Fruit fly (Drosophila melanogaster) whole organism, prepupa: ENCODE results near the gene CG1750.

Experiments used
- Blimp-1 ChIP-seq: fragments of 200-800 bp; sonication (Bioruptor generic); optimal IDR thresholded peaks from 3 replicates; lab custom pipeline; 2017; ENCODE audit warnings: missing biosample characterization, missing genetic modification characterization, mild to moderate bottlenecking, moderate library complexity, missing genetic modification reagents
- CG10631 ChIP-seq: fragments of 200-800 bp; sonication (Bioruptor generic); optimal IDR thresholded peaks from 2 replicates; lab custom pipeline; 2016; ENCODE audit warnings: missing biosample characterization, missing genetic modification characterization
- CG11294 ChIP-seq: fragments of 200-800 bp; sonication (Bioruptor generic); IDR thresholded peaks from 2 replicates; pipeline ENCODE4 v1.3.6; 2022; ENCODE audit warnings: missing biosample characterization, missing genetic modification characterization
- CG11902 ChIP-seq: fragments of 200-800 bp; sonication (Bioruptor generic); optimal IDR thresholded peaks from 3 replicates; lab custom pipeline; 2016; ENCODE audit warnings: missing biosample characterization, missing genetic modification characterization
- CG15336 ChIP-seq: fragments of 200-800 bp; sonication (Bioruptor generic); IDR thresholded peaks from 2 replicates; pipeline ENCODE4 v1.3.6; 2022; ENCODE audit warnings: missing biosample characterization, missing genetic modification characterization
- CG1621 ChIP-seq: fragments of 200-800 bp; sonication (Bioruptor generic); optimal IDR thresholded peaks from 3 replicates; lab custom pipeline; 2018; ENCODE audit warnings: missing biosample characterization, mild to moderate bottlenecking, missing genetic modification characterization
- CG16779 ChIP-seq: fragments of 200-800 bp; sonication (Bioruptor generic); optimal IDR thresholded peaks from 3 replicates; lab custom pipeline; 2017; ENCODE audit warnings: missing biosample characterization, mild to moderate bottlenecking, missing genetic modification characterization
- CG3032 ChIP-seq: fragments of 200-800 bp; optimal IDR thresholded peaks from 2 replicates; lab custom pipeline; 2019; ENCODE audit warnings: missing biosample characterization, mild to moderate bottlenecking, missing genetic modification characterization, moderate library complexity
- CG32006 ChIP-seq: fragments of 200-800 bp; sonication (Bioruptor generic); optimal IDR thresholded peaks from 3 replicates; lab custom pipeline; 2017; ENCODE audit warnings: missing biosample characterization, mild to moderate bottlenecking, missing genetic modification characterization
- CG34406 ChIP-seq: fragments of 200-800 bp; sonication (Bioruptor generic); optimal IDR thresholded peaks from 3 replicates; lab custom pipeline; 2016; ENCODE audit warnings: missing biosample characterization, missing genetic modification characterization
- CG4318 ChIP-seq: fragments of 200-800 bp; sonication (Bioruptor generic); optimal IDR thresholded peaks from 3 replicates; lab custom pipeline; 2017; ENCODE audit warnings: missing biosample characterization, mild to moderate bottlenecking, missing genetic modification characterization
- CG6163 ChIP-seq: fragments of 200-800 bp; sonication (Bioruptor generic); IDR thresholded peaks from 3 replicates; pipeline ENCODE4 v1.3.6; 2022; ENCODE audit warnings: missing biosample characterization, missing genetic modification characterization
- CG6276 ChIP-seq: fragments of 200-800 bp; sonication (Bioruptor generic); optimal IDR thresholded peaks from 2 replicates; lab custom pipeline; 2017; ENCODE audit warnings: missing biosample characterization, mild to moderate bottlenecking, missing genetic modification characterization
- CG6792 ChIP-seq: fragments of 200-800 bp; sonication (Bioruptor generic); optimal IDR thresholded peaks from 3 replicates; lab custom pipeline; 2016; ENCODE audit warnings: missing biosample characterization, missing genetic modification characterization
- CG6854 ChIP-seq: fragments of 200-800 bp; sonication (Bioruptor generic); optimal IDR thresholded peaks from 2 replicates; lab custom pipeline; 2017; ENCODE audit warnings: missing biosample characterization, mild to moderate bottlenecking, missing genetic modification characterization
- CG8119 ChIP-seq: fragments of 200-800 bp; sonication (Bioruptor generic); IDR thresholded peaks from 3 replicates; pipeline ENCODE4 v1.3.6; 2022; ENCODE audit warnings: missing biosample characterization, missing genetic modification characterization
- CG8319 ChIP-seq: fragments of 200-800 bp; sonication (Bioruptor generic); optimal IDR thresholded peaks from 3 replicates; lab custom pipeline; 2016; ENCODE audit warnings: missing biosample characterization, missing genetic modification characterization
- CG8632 ChIP-seq: fragments of 200-800 bp; sonication (Bioruptor generic); optimal IDR thresholded peaks from 3 replicates; lab custom pipeline; 2016; ENCODE audit warnings: missing biosample characterization, missing genetic modification characterization
- CG9139 ChIP-seq: fragments of 200-800 bp; sonication (Bioruptor generic); optimal IDR thresholded peaks from 3 replicates; lab custom pipeline; 2017; ENCODE audit warnings: missing biosample characterization, mild to moderate bottlenecking, missing genetic modification characterization
- Eip78C ChIP-seq: fragments of 200-800 bp; sonication (Bioruptor generic); peaks from one replicate; lab custom pipeline; 2016; ENCODE audit warnings: missing biosample characterization, missing genetic modification characterization
- Eip93F ChIP-seq: fragments of 200-800 bp; sonication (Bioruptor generic); optimal IDR thresholded peaks from 2 replicates; lab custom pipeline; 2016; ENCODE audit warnings: missing biosample characterization, mild to moderate bottlenecking, missing genetic modification characterization
- Ets21C ChIP-seq: fragments of 200-800 bp; sonication (Bioruptor generic); optimal IDR thresholded peaks from 3 replicates; lab custom pipeline; 2016; ENCODE audit warnings: missing biosample characterization, missing genetic modification characterization
- Ets96B ChIP-seq: fragments of 200-800 bp; optimal IDR thresholded peaks from 2 replicates; lab custom pipeline; 2019; ENCODE audit warnings: missing biosample characterization, mild to moderate bottlenecking, missing genetic modification characterization, moderate library complexity
- Gug ChIP-seq: fragments of 200-800 bp; sonication (Bioruptor generic); IDR thresholded peaks from 2 replicates; pipeline ENCODE4 v1.3.6; 2022; ENCODE audit warnings: missing biosample characterization, missing genetic modification characterization
- Hr39 ChIP-seq: fragments of 200-800 bp; sonication (Bioruptor generic); optimal IDR thresholded peaks from 2 replicates; lab custom pipeline; 2016; ENCODE audit warnings: missing biosample characterization, missing genetic modification characterization
- Lpt ChIP-seq: fragments of 200-800 bp; sonication (Bioruptor generic); optimal IDR thresholded peaks from 3 replicates; lab custom pipeline; 2016; ENCODE audit warnings: missing biosample characterization, missing genetic modification characterization
- Met ChIP-seq: fragments of 200-800 bp; sonication (Bioruptor generic); optimal IDR thresholded peaks from 3 replicates; lab custom pipeline; 2016; ENCODE audit warnings: missing biosample characterization, missing genetic modification characterization
- OdsH ChIP-seq: fragments of 200-800 bp; sonication (Bioruptor generic); optimal IDR thresholded peaks from 3 replicates; lab custom pipeline; 2016; ENCODE audit warnings: missing biosample characterization, missing genetic modification characterization
- Smox ChIP-seq: fragments of 200-800 bp; sonication (Bioruptor generic); optimal IDR thresholded peaks from 3 replicates; lab custom pipeline; 2016; ENCODE audit warnings: missing biosample characterization, missing genetic modification characterization
- Sox102F ChIP-seq: fragments of 200-800 bp; sonication (Bioruptor generic); optimal IDR thresholded peaks from 2 replicates; lab custom pipeline; 2016; ENCODE audit warnings: missing biosample characterization, mild to moderate bottlenecking, missing genetic modification characterization
- Sox14 ChIP-seq: fragments of 200-800 bp; sonication (Bioruptor generic); optimal IDR thresholded peaks from 3 replicates; lab custom pipeline; 2016; ENCODE audit warnings: missing biosample characterization, missing genetic modification characterization
- Sox15 ChIP-seq: fragments of 200-800 bp; sonication (Bioruptor generic); optimal IDR thresholded peaks from 3 replicates; lab custom pipeline; 2016; ENCODE audit warnings: missing biosample characterization, missing genetic modification characterization
- achi ChIP-seq: fragments of 200-800 bp; sonication (Bioruptor generic); optimal IDR thresholded peaks from 3 replicates; lab custom pipeline; 2016; ENCODE audit warnings: missing biosample characterization, missing genetic modification characterization
- acj6 ChIP-seq: fragments of 200-800 bp; sonication (Bioruptor generic); optimal IDR thresholded peaks from 3 replicates; lab custom pipeline; 2016; ENCODE audit warnings: missing biosample characterization, missing genetic modification characterization
- cyc ChIP-seq: fragments of 200-800 bp; sonication (Bioruptor generic); optimal IDR thresholded peaks from 3 replicates; lab custom pipeline; 2016; ENCODE audit warnings: missing biosample characterization, missing genetic modification characterization
- dac ChIP-seq: fragments of 200-800 bp; sonication (Bioruptor generic); optimal IDR thresholded peaks from 2 replicates; lab custom pipeline; 2017; ENCODE audit warnings: missing biosample characterization, mild to moderate bottlenecking, missing genetic modification characterization
- dsx ChIP-seq: fragments of 200-800 bp; optimal IDR thresholded peaks from 3 replicates; lab custom pipeline; 2019; ENCODE audit warnings: missing biosample characterization, mild to moderate bottlenecking, missing genetic modification characterization, moderate library complexity; ENCODE audit not compliant: poor library complexity, severe bottlenecking
- eg ChIP-seq: fragments of 200-800 bp; sonication (Bioruptor generic); IDR thresholded peaks from 3 replicates; pipeline ENCODE4 v1.3.6; 2022; ENCODE audit warnings: missing biosample characterization, missing genetic modification characterization
- esn ChIP-seq: fragments of 200-800 bp; sonication (Bioruptor generic); optimal IDR thresholded peaks from 2 replicates; lab custom pipeline; 2016; ENCODE audit warnings: missing biosample characterization, mild to moderate bottlenecking, missing genetic modification characterization, moderate library complexity
- fd59A ChIP-seq: fragments of 200-800 bp; sonication (Bioruptor generic); optimal IDR thresholded peaks from 2 replicates; lab custom pipeline; 2017; ENCODE audit warnings: missing biosample characterization, mild to moderate bottlenecking, missing genetic modification characterization, missing genetic modification reagents
- fd85E ChIP-seq: fragments of 200-800 bp; sonication (Bioruptor generic); optimal IDR thresholded peaks from 3 replicates; lab custom pipeline; 2016; ENCODE audit warnings: missing biosample characterization, missing genetic modification characterization
- fkh ChIP-seq: fragments of 200-800 bp; sonication (Bioruptor generic); optimal IDR thresholded peaks from 3 replicates; lab custom pipeline; 2017; ENCODE audit warnings: missing biosample characterization, mild to moderate bottlenecking, missing genetic modification characterization, moderate library complexity
- lz ChIP-seq: fragments of 200-800 bp; sonication (Bioruptor generic); optimal IDR thresholded peaks from 3 replicates; lab custom pipeline; 2016; ENCODE audit warnings: missing biosample characterization, missing genetic modification characterization
- salr ChIP-seq, 2 experiments: fragments of 200-800 bp; sonication (Bioruptor generic); optimal IDR thresholded peaks; 3 replicates each; lab custom pipeline; 2016 to 2018; ENCODE audit warnings: missing biosample characterization in 2 of 2, missing genetic modification characterization in 2 of 2, mild to moderate bottlenecking in 1 of 2
- svp ChIP-seq: fragments of 200-800 bp; sonication (Bioruptor generic); peaks from one replicate; lab custom pipeline; 2016; ENCODE audit warnings: missing biosample characterization, missing genetic modification characterization
- topi ChIP-seq: fragments of 200-800 bp; sonication (Bioruptor generic); optimal IDR thresholded peaks from 3 replicates; lab custom pipeline; 2016; ENCODE audit warnings: missing biosample characterization, missing genetic modification characterization
- vri ChIP-seq: fragments of 200-800 bp; sonication (Bioruptor generic); optimal IDR thresholded peaks from 3 replicates; lab custom pipeline; 2016; ENCODE audit warnings: missing biosample characterization, mild to moderate bottlenecking, missing genetic modification characterization

CG1750 gene

dm6 chr3R:31296989-31297388, 42.3 kb upstream of the CG1750 start (continued):
- TF ChIP-seq svp (GFP tag; lab: Kevin White, UChicago) (peak; percentile 92), vri (GFP tag; lab: Kevin White, UChicago) (peak; percentile 19), CG4318 (GFP tag; lab: Kevin White, UChicago) (no peak), Sox102F (GFP tag; lab: Kevin White, UChicago) (peak; percentile 74), CG11902 (GFP tag; lab: Kevin White, UChicago) (no peak), Ets96B (tag; lab: Kevin White, UChicago) (no peak), CG3032 (tag; lab: Kevin White, UChicago) (no peak), fkh (no peak), Met (peak; percentile 73), Blimp-1 (GFP tag; lab: Kevin White, UChicago) (no peak), Lpt (no peak), CG8119 (GFP tag; lab: Robert Waterston, UW) (no peak), CG6854 (GFP tag; lab: Kevin White, UChicago) (no peak), CG32006 (GFP tag; lab: Kevin White, UChicago) (peak; percentile 4), CG10631 (peak; percentile 5), achi (GFP tag; lab: Kevin White, UChicago) (peak; percentile 31)

dm6 chr3R:31295694-31296093, 41.0 kb upstream of the CG1750 start:
- TF ChIP-seq lz (GFP tag; lab: Kevin White, UChicago) (peak; percentile 24), vri (GFP tag; lab: Kevin White, UChicago) (no peak), fd59A (GFP tag; lab: Kevin White, UChicago) (peak; percentile 10), CG4318 (GFP tag; lab: Kevin White, UChicago) (peak; percentile 39), Eip78C (no peak), CG10631 (peak; percentile 49), CG6792 (GFP tag; lab: Kevin White, UChicago) (peak; percentile 28), CG16779 (tag; lab: Kevin White, UChicago) (no peak), topi (GFP tag; lab: Kevin White, UChicago) (peak; percentile 31), Ets21C (GFP tag; lab: Kevin White, UChicago) (no peak), Sox102F (GFP tag; lab: Kevin White, UChicago) (peak; percentile 49), CG6163 (GFP tag; lab: Robert Waterston, UW) (peak; percentile 51; the same call in 1 of the 3 replicates), Gug (GFP tag; lab: Robert Waterston, UW) (peak; percentile 44; the same call in 1 of the 2 replicates), CG11294 (peak; percentile 13; the same call in 1 of the 2 replicates), dsx (no peak), CG3032 (tag; lab: Kevin White, UChicago) (peak; percentile 41), Met (peak; percentile 72), achi (GFP tag; lab: Kevin White, UChicago) (peak; percentile 58), fd85E (GFP tag; lab: Kevin White, UChicago) (no peak), esn (peak; percentile 41), cyc (GFP tag; lab: Kevin White, UChicago) (peak; percentile 50), CG1621 (tag; lab: Kevin White, UChicago) (peak; percentile 4), Hr39 (GFP tag; lab: Kevin White, UChicago) (peak; percentile 49), acj6 (GFP tag; lab: Kevin White, UChicago) (peak; percentile 61), Lpt (no peak), CG34406 (peak; percentile 47), dac (GFP tag; lab: Kevin White, UChicago) (no peak), eg (GFP tag; lab: Robert Waterston, UW) (peak; percentile 65; the same call in 2 of the 3 replicates), Ets96B (tag; lab: Kevin White, UChicago) (peak; percentile 58), OdsH (GFP tag; lab: Kevin White, UChicago) (peak; percentile 64), CG8119 (GFP tag; lab: Robert Waterston, UW) (peak; percentile 69), CG6276 (GFP tag; lab: Kevin White, UChicago) (peak; percentile 30), CG32006 (GFP tag; lab: Kevin White, UChicago) (peak; percentile 67), fkh (no peak), Blimp-1 (GFP tag; lab: Kevin White, UChicago) (no peak), salr (GFP tag; optimal IDR thresholded peaks at IDR 0.05; lab: Kevin White, UChicago) (peak; percentile 14 to 32), Sox15 (peak; percentile 5), CG11902 (GFP tag; lab: Kevin White, UChicago) (peak; percentile 14), Smox (GFP tag; lab: Kevin White, UChicago) (peak; percentile 56), CG15336 (GFP tag; lab: Robert Waterston, UW) (peak; percentile 63), CG9139 (no peak), Eip93F (GFP tag; lab: Kevin White, UChicago) (no peak), CG8632 (GFP tag; lab: Kevin White, UChicago) (peak; percentile 24), Sox14 (GFP tag; lab: Kevin White, UChicago) (peak; percentile 63), CG6854 (GFP tag; lab: Kevin White, UChicago) (no peak), CG8319 (GFP tag; lab: Kevin White, UChicago) (peak; percentile 1)
